Fruit fly (Drosophila melanogaster): ENCODE measurements around the gene Arf1.
A peak's percentile ranks its signal among the peaks of the same experiment; 100 is the strongest.

The Arf1 gene

dm6 chr3L:22868070-22868469, 4.0 kb downstream of the Arf1 start, which contains the start of gene EMC4 (continued):
- TF ChIP-seq CG12391 (tag; optimal IDR thresholded peaks at IDR 0.05) (peak; percentile 54), Antp (GFP tag; optimal IDR thresholded peaks at IDR 0.05) (peak; percentile 40), lov (optimal IDR thresholded peaks at IDR 0.05) (no peak), lov (GFP tag; IDR thresholded peaks at IDR 0.05) (no peak), CG14667 (GFP tag; IDR thresholded peaks at IDR 0.05) (no peak)

DNA sequence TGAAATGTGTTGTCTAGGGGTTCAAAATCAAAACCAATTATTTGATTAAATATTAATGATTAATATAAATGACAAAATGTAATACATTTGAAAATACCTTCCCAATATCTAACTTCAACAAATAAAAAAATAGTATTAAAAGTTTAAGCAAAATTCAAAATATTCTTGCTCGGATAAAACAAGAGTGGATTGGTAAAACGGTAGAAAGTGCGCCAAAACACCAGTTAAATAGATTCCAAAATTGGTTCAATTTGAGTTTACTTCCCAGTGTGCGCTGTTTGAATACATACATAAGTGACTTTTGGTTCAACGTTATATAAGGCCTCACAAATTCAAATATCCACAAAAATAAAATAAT, 7.0 kb downstream of the Arf1 start:
- no peak for TF ChIP-seq yki (optimal IDR thresholded peaks at IDR 0.05)
- no peak for TF ChIP-seq CG10565 (GFP tag; optimal IDR thresholded peaks at IDR 0.05)
- peak; percentile 38 for TF ChIP-seq CG13775 (GFP tag; optimal IDR thresholded peaks at IDR 0.05)
- TF ChIP-seq CG11093 (GFP tag; IDR thresholded peaks at IDR 0.05): 0 out of 3 replicates have a peak, but pooled peaks have one; percentile 34
- peak; percentile 26 for TF ChIP-seq CG1647 (GFP tag; optimal IDR thresholded peaks at IDR 0.05)
- TF ChIP-seq otp (GFP tag; IDR thresholded peaks at IDR 0.05): no peak
- TF ChIP-seq CG12942 (GFP tag; optimal IDR thresholded peaks at IDR 0.05): peak; percentile 41
- peak; percentile 69; the same call in 1 of the 2 replicates for TF ChIP-seq esg (GFP tag; conservative IDR thresholded peaks at IDR 0.05)
- no peak for TF ChIP-seq gro (GFP tag; optimal IDR thresholded peaks at IDR 0.05)
- TF ChIP-seq Neu2 (GFP tag; optimal IDR thresholded peaks at IDR 0.05; ENCODE audit: borderline replicate concordance): no peak
- TF ChIP-seq CG34422 (GFP tag; IDR thresholded peaks at IDR 0.05): no peak
- TF ChIP-seq row (GFP tag; IDR thresholded peaks at IDR 0.05): peak; percentile 80
- peak; percentile 64 for TF ChIP-seq lmd (GFP tag; IDR thresholded peaks at IDR 0.05)
- peak; percentile 85 for TF ChIP-seq CG11504 (tag; optimal IDR thresholded peaks at IDR 0.05)
- TF ChIP-seq dpn (GFP tag; optimal IDR thresholded peaks at IDR 0.05): peak; percentile 7 to 69
- peak; percentile 46; the same call in 1 of the 2 replicates for TF ChIP-seq Awh (GFP tag; IDR thresholded peaks at IDR 0.05)
- 0 out of 3 replicates have a peak, but pooled peaks have one; percentile 41 for TF ChIP-seq so (GFP tag; IDR thresholded peaks at IDR 0.05)
- TF ChIP-seq gem (tag; optimal IDR thresholded peaks at IDR 0.05): peak; percentile 91
- peak; percentile 42; the same call in 1 of the 2 replicates for TF ChIP-seq CG9215 (GFP tag; IDR thresholded peaks at IDR 0.05)
- TF ChIP-seq Elba2 (GFP tag; optimal IDR thresholded peaks at IDR 0.05): no peak
- TF ChIP-seq Dfd (GFP tag; optimal IDR thresholded peaks at IDR 0.05): no peak
- no peak for TF ChIP-seq ftz-f1 (GFP tag; optimal IDR thresholded peaks at IDR 0.05)
- TF ChIP-seq dati (GFP tag; IDR thresholded peaks at IDR 0.05): no peak
- TF ChIP-seq emc (GFP tag; optimal IDR thresholded peaks at IDR 0.05): no peak
- TF ChIP-seq lola (GFP tag; optimal IDR thresholded peaks at IDR 0.05): no peak
- TF ChIP-seq CG32772 (GFP tag; IDR thresholded peaks at IDR 0.05): 0 out of 2 replicates have a peak, but pooled peaks have one; percentile 31
- TF ChIP-seq z (GFP tag; IDR thresholded peaks at IDR 0.05): no peak
- peak; percentile 54 for TF ChIP-seq fd96Cb (tag; optimal IDR thresholded peaks at IDR 0.05)
- TF ChIP-seq CG15011 (GFP tag; optimal IDR thresholded peaks at IDR 0.05): peak; percentile 35
- peak; percentile 69 for TF ChIP-seq seq (GFP tag; IDR thresholded peaks at IDR 0.05)
- no peak for TF ChIP-seq fd102C (GFP tag; optimal IDR thresholded peaks at IDR 0.05)
- TF ChIP-seq sqz (GFP tag; optimal IDR thresholded peaks at IDR 0.05): peak; percentile 28
- TF ChIP-seq CG11456 (GFP tag; IDR thresholded peaks at IDR 0.05): no peak
- no peak for TF ChIP-seq pita (GFP tag; optimal IDR thresholded peaks at IDR 0.05)
- no peak for TF ChIP-seq CG7963 (GFP tag; IDR thresholded peaks at IDR 0.05; ENCODE audit: partially characterized antibody)
- TF ChIP-seq CG30020 (tag; optimal IDR thresholded peaks at IDR 0.05): peak; percentile 22
- TF ChIP-seq MTF-1 (GFP tag; optimal IDR thresholded peaks at IDR 0.05; ENCODE audit: borderline replicate concordance): no peak
- peak; percentile 50; the same call in 1 of the 2 replicates for TF ChIP-seq cas (GFP tag; IDR thresholded peaks at IDR 0.05)
- TF ChIP-seq CG10209 (GFP tag; optimal IDR thresholded peaks at IDR 0.05): peak; percentile 67
- peak; percentile 55 for TF ChIP-seq Hr3 (GFP tag; optimal IDR thresholded peaks at IDR 0.05)
- peak; percentile 51 for TF ChIP-seq Blimp-1 (GFP tag; optimal IDR thresholded peaks at IDR 0.05)
- TF ChIP-seq CG34224 (GFP tag; IDR thresholded peaks at IDR 0.05; ENCODE audit: partially characterized antibody): no peak
- TF ChIP-seq Spps (tag; optimal IDR thresholded peaks at IDR 0.05): no peak
- TF ChIP-seq Antp (GFP tag; optimal IDR thresholded peaks at IDR 0.05): no peak
- TF ChIP-seq sr (GFP tag; IDR thresholded peaks at IDR 0.05): no peak
- no peak for TF ChIP-seq CG6791 (GFP tag; IDR thresholded peaks at IDR 0.05; ENCODE audit: partially characterized antibody)

All from whole organism, embryonic.